Worm (Caenorhabditis elegans): ENCODE measurements around the gene ZK896.4.
A peak's percentile ranks its signal among the peaks of the same experiment; 100 is the strongest.

The ZK896.4 gene

DNA sequence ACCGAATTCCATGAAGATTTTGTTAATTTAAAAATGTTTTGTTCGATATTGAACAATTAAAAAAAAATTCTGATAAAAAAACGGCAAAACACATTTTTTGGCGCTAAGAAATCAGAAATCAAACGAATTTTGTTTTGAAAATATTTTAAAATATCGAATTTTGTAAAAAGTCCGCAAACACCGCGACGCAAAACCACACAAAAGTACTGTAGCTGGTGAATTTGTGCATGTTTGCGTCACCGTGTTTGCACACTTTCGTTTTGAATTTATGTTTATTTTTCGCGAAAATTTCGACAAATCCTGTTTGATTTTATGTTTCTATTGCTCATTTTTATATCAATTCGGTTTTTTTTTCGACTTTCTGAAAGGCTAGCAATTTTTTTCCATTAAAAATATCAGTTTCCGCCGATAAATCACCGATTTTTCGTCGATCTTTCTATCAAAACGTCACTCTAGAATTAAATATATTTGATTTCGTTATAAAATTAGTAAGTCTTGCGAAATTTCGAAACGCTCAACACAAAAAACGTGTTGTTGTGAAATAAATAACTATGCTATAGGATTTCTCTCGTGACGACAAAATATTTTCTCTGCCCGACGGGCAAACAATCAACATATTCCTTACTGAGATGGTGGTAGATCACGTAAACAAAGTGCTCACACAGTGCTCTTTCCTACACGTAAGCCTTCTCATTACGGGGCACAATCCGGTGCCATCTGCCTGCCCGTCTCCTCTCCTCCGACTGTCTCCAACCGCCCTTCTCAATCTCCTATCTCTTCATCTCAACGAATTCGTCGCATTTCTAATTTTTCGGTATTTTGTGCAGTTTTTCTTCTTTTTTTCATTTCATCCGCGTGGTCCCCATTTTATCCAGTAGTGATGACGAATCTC lies 51.2 kb downstream of the ZK896.4 start (continued):
- TF ChIP-seq zip-11 (GFP tag; IDR thresholded peaks at IDR 0.05) (no peak), unc-62 (GFP tag; optimal IDR thresholded peaks at IDR 0.05 in 1 of 2) (peak in 1 of 2 experiments; percentile 86), unc-62 (tag; optimal IDR thresholded peaks at IDR 0.05) (no peak), hif-1 (tag; optimal IDR thresholded peaks at IDR 0.05) (no peak), dpl-1 (GFP tag; optimal IDR thresholded peaks at IDR 0.05) (no peak), arid-1 (GFP tag; conservative IDR thresholded peaks at IDR 0.05) (no peak), aly-2 (tag; optimal IDR thresholded peaks at IDR 0.05) (no peak), tag-97 (GFP tag; IDR thresholded peaks at IDR 0.05) (no peak), daf-19 (GFP tag; conservative IDR thresholded peaks at IDR 0.05) (no peak), rbr-2 (tag; optimal IDR thresholded peaks at IDR 0.05) (no peak), egl-27 (tag; optimal IDR thresholded peaks at IDR 0.05) (no peak), ceh-20 (GFP tag; IDR thresholded peaks at IDR 0.05) (no peak), nhr-77 (tag; optimal IDR thresholded peaks at IDR 0.05) (no peak)

DNA sequence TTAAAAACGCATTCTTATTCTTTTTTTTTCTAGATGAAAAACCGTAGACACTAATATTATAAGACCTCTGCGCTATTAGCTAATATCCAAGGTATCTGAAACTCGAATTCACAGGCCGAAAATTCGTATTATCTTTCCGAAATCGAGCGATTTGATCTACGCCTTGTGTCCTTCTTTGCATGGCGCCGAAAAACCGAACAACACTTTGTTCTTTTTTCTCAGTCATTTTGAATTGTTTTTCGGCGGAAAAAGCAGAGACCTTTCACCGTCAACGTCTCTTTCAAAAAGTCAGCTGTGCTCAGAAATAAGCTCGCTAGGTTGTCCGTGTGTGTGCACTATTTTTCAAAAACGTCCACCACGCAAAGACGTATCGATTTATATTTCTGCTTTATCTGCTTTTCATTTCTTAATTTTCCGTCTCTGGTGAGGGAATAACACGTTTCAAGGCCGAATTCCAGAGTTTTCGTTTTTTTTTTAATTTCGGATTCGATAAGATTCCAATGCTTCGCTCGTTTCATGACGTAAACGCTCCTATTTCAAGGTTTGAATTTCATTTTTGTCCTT lies 52.2 kb downstream of the ZK896.4 start:
- TF ChIP-seq aha-1 (tag) = peak; percentile 91
- peak; percentile 1 for TF ChIP-seq hlh-11 (tag; optimal IDR thresholded peaks at IDR 0.05)
- no peak for TF ChIP-seq snpc-1.2 (GFP tag; IDR thresholded peaks at IDR 0.05)
